Fruit fly (Drosophila melanogaster) whole organism, embryonic: ENCODE measurements around the gene CG1635.
A peak's percentile ranks its signal among the peaks of the same experiment; 100 is the strongest.

Experiments
- B-H1 ChIP-seq: fragments of 200-800 bp; sonication (Bioruptor generic); IDR thresholded peaks from 3 replicates; pipeline ENCODE4 v1.3.6; 2022; ENCODE audit warnings: missing biosample characterization, missing genetic modification characterization
- Bdp1 ChIP-seq: fragments of 200-800 bp; sonication (Bioruptor generic); optimal IDR thresholded peaks from 3 replicates; lab custom pipeline; 2016; ENCODE audit warnings: missing biosample characterization, missing genetic modification characterization
- BtbVII ChIP-seq: fragments of 200-800 bp; sonication (Bioruptor generic); optimal IDR thresholded peaks from 3 replicates; lab custom pipeline; 2017; ENCODE audit warnings: missing biosample characterization, mild to moderate bottlenecking, missing genetic modification characterization
- Bteb2 ChIP-seq: fragments of 200-800 bp; sonication (Bioruptor generic); optimal IDR thresholded peaks from 2 replicates; lab custom pipeline; 2016; ENCODE audit warnings: missing biosample characterization, missing genetic modification characterization
- CG10366 ChIP-seq: fragments of 200-800 bp; sonication (Bioruptor generic); IDR thresholded peaks from 2 replicates; pipeline ENCODE4 v1.3.6; 2022; ENCODE audit warnings: missing biosample characterization, missing genetic modification characterization
- CG10462 ChIP-seq: fragments of 200-800 bp; sonication (Bioruptor generic); optimal IDR thresholded peaks from 2 replicates; lab custom pipeline; 2016; ENCODE audit warnings: missing biosample characterization, missing genetic modification characterization
- CG10565 ChIP-seq: fragments of 200-800 bp; sonication (Bioruptor generic); optimal IDR thresholded peaks from 3 replicates; lab custom pipeline; 2016; ENCODE audit warnings: missing biosample characterization, mild to moderate bottlenecking, missing genetic modification characterization
- CG11456 ChIP-seq: fragments of 200-800 bp; sonication (Bioruptor generic); IDR thresholded peaks from 3 replicates; pipeline ENCODE4 v1.3.6; 2022; ENCODE audit warnings: missing biosample characterization, missing genetic modification characterization
- CG11723 ChIP-seq: fragments of 200-800 bp; sonication (Bioruptor generic); optimal IDR thresholded peaks from 2 replicates; lab custom pipeline; 2017; ENCODE audit warnings: missing biosample characterization, mild to moderate bottlenecking, missing genetic modification characterization
- CG14965 ChIP-seq: fragments of 200-800 bp; sonication (Bioruptor generic); optimal IDR thresholded peaks from 2 replicates; lab custom pipeline; 2016; ENCODE audit warnings: missing biosample characterization, missing genetic modification characterization, borderline replicate concordance
- CG15011 ChIP-seq: fragments of 200-800 bp; sonication (Bioruptor generic); optimal IDR thresholded peaks from 3 replicates; lab custom pipeline; 2018; ENCODE audit warnings: missing biosample characterization, mild to moderate bottlenecking, missing genetic modification characterization
- CG17361 ChIP-seq: fragments of 200-800 bp; sonication (Bioruptor generic); IDR thresholded peaks from 3 replicates; pipeline ENCODE4 v1.3.6; 2022; ENCODE audit warnings: missing biosample characterization, missing genetic modification characterization
- CG17912 ChIP-seq: fragments of 200-800 bp; sonication (Bioruptor generic); optimal IDR thresholded peaks from 2 replicates; lab custom pipeline; 2018; ENCODE audit warnings: missing biosample characterization, mild to moderate bottlenecking, missing genetic modification characterization
- CG30403 ChIP-seq: fragments of 200-800 bp; sonication (Bioruptor generic); optimal IDR thresholded peaks from 3 replicates; lab custom pipeline; 2016; ENCODE audit warnings: missing biosample characterization, missing genetic modification characterization
- CG3163 ChIP-seq: fragments of 200-800 bp; sonication (Bioruptor generic); optimal IDR thresholded peaks from 3 replicates; lab custom pipeline; 2016; ENCODE audit warnings: missing biosample characterization, missing genetic modification characterization
- CG32767 ChIP-seq: fragments of 200-800 bp; sonication (Bioruptor generic); IDR thresholded peaks from 2 replicates; pipeline ENCODE4 v1.3.6; 2022; ENCODE audit warnings: missing biosample characterization, missing genetic modification characterization
- CG3726 ChIP-seq: fragments of 200-800 bp; sonication (Bioruptor generic); IDR thresholded peaks from 3 replicates; pipeline ENCODE4, ENCODE4 v1.3.6; 2022; ENCODE audit warnings: missing biosample characterization, missing genetic modification characterization
- CG7357 ChIP-seq: fragments of 200-800 bp; sonication (Bioruptor generic); IDR thresholded peaks from 3 replicates; pipeline ENCODE4 v1.3.6; 2022; ENCODE audit warnings: missing biosample characterization, missing genetic modification characterization
- CG7372 ChIP-seq: fragments of 200-800 bp; sonication (Bioruptor generic); IDR thresholded peaks from 2 replicates; pipeline ENCODE4 v1.3.6; 2022; ENCODE audit warnings: missing biosample characterization, missing genetic modification characterization
- CG8281 ChIP-seq: fragments of 200-800 bp; sonication (Bioruptor generic); optimal IDR thresholded peaks from 2 replicates; lab custom pipeline; 2018; ENCODE audit warnings: missing biosample characterization, mild to moderate bottlenecking, missing genetic modification characterization, moderate library complexity
- Deaf1 ChIP-seq: fragments of 200-800 bp; optimal IDR thresholded peaks from 3 replicates; lab custom pipeline; 2019; ENCODE audit warnings: missing biosample characterization, mild to moderate bottlenecking, missing genetic modification characterization, moderate library complexity
- Dip3 ChIP-seq: fragments of 200-800 bp; sonication (Bioruptor generic); optimal IDR thresholded peaks from 3 replicates; lab custom pipeline; 2016; ENCODE audit warnings: missing biosample characterization, missing genetic modification characterization
- Dp ChIP-seq: fragments of 200-800 bp; sonication (Bioruptor generic); optimal IDR thresholded peaks from 2 replicates; lab custom pipeline; 2018; ENCODE audit warnings: missing biosample characterization, mild to moderate bottlenecking, missing genetic modification characterization, moderate library complexity
- HLHmδ ChIP-seq: fragments of 200-800 bp; sonication (Bioruptor generic); optimal IDR thresholded peaks from 2 replicates; lab custom pipeline; 2018; ENCODE audit warnings: missing biosample characterization, mild to moderate bottlenecking, missing genetic modification characterization, moderate library complexity
- Hr3 ChIP-seq: fragments of 200-800 bp; sonication (Bioruptor generic); optimal IDR thresholded peaks from 3 replicates; lab custom pipeline; 2016; ENCODE audit warnings: missing biosample characterization, missing genetic modification characterization
- Neu2 ChIP-seq: fragments of 200-800 bp; sonication (Bioruptor generic); optimal IDR thresholded peaks from 3 replicates; lab custom pipeline; 2016; ENCODE audit warnings: missing biosample characterization, missing genetic modification characterization, borderline replicate concordance
- Opbp ChIP-seq: fragments of 200-800 bp; sonication (Bioruptor generic); IDR thresholded peaks from 3 replicates; pipeline ENCODE4 v1.3.6; 2022; ENCODE audit warnings: missing biosample characterization, missing genetic modification characterization; ENCODE audit not compliant: partially characterized antibody
- Pdp1 ChIP-seq, 2 experiments: fragments of 200-800 bp; sonication (Bioruptor generic); optimal IDR thresholded peaks; 3 replicates each; lab custom pipeline; 2016; ENCODE audit warnings: missing biosample characterization in 2 of 2, missing genetic modification characterization in 2 of 2, mild to moderate bottlenecking in 1 of 2, moderate library complexity in 1 of 2
- Ravus ChIP-seq: fragments of 200-800 bp; sonication (Bioruptor generic); IDR thresholded peaks from 2 replicates; pipeline ENCODE4 v1.3.6; 2022; ENCODE audit warnings: missing biosample characterization, missing genetic modification characterization
- Trl ChIP-seq, 3 experiments: fragments of >200 bp in 2 of 3; fragments of 200-800 bp in 1 of 3; sonication (Bioruptor generic) in 1 of 3; optimal IDR thresholded peaks; 2 replicates in 1 of 3; 3 replicates in 2 of 3; lab custom pipeline; 2016 to 2017; ENCODE audit warnings: missing biosample characterization in 1 of 3, missing genetic modification characterization in 1 of 3
- abd-A ChIP-seq: fragments of 200-800 bp; sonication (Bioruptor generic); optimal IDR thresholded peaks from 3 replicates; lab custom pipeline; 2019; ENCODE audit warnings: missing biosample characterization, mild to moderate bottlenecking, missing genetic modification characterization, moderate library complexity
- amos ChIP-seq: fragments of 200-800 bp; sonication (Bioruptor generic); IDR thresholded peaks from 2 replicates; pipeline ENCODE4 v1.3.6; 2022; ENCODE audit warnings: missing biosample characterization, missing genetic modification characterization; ENCODE audit not compliant: partially characterized antibody
- bcd ChIP-seq: fragments of 200-800 bp; sonication (Bioruptor generic); optimal IDR thresholded peaks from 2 replicates; lab custom pipeline; 2017; ENCODE audit warnings: missing biosample characterization, mild to moderate bottlenecking, missing genetic modification characterization
- cas ChIP-seq: fragments of 200-800 bp; sonication (Bioruptor generic); IDR thresholded peaks from 2 replicates; pipeline ENCODE4 v1.3.6; 2022; ENCODE audit warnings: missing biosample characterization, missing genetic modification characterization
- emc ChIP-seq: fragments of 200-800 bp; sonication (Bioruptor generic); optimal IDR thresholded peaks from 2 replicates; lab custom pipeline; 2016; ENCODE audit warnings: missing biosample characterization, missing genetic modification characterization
- fru ChIP-seq: fragments of >200 bp; optimal IDR thresholded peaks from 2 replicates; lab custom pipeline; 2017
- h ChIP-seq: fragments of >200 bp; optimal IDR thresholded peaks from 2 replicates; lab custom pipeline; 2017
- hkb ChIP-seq, 2 experiments: fragments of 200-800 bp in 1 of 2; fragments of >200 bp in 1 of 2; sonication (Bioruptor generic) in 1 of 2; IDR thresholded peaks in 1 of 2; optimal IDR thresholded peaks in 1 of 2; 2 replicates each; pipeline versions ENCODE4 v1.3.6 to Lab custom; 2017 to 2022; ENCODE audit warnings: missing biosample characterization in 1 of 2, missing genetic modification characterization in 1 of 2
- lbe ChIP-seq: fragments of 200-800 bp; sonication (Bioruptor generic); optimal IDR thresholded peaks from 2 replicates; lab custom pipeline; 2016; ENCODE audit warnings: missing biosample characterization, mild to moderate bottlenecking, missing genetic modification characterization
- lov ChIP-seq, 2 experiments: fragments of 200-800 bp in 1 of 2; fragments of >200 bp in 1 of 2; sonication (Bioruptor generic) in 1 of 2; IDR thresholded peaks in 1 of 2; optimal IDR thresholded peaks in 1 of 2; 2 replicates in 1 of 2; 3 replicates in 1 of 2; pipeline versions ENCODE4 v1.3.6 to Lab custom; 2017 to 2022; ENCODE audit warnings: missing biosample characterization in 1 of 2, missing genetic modification characterization in 1 of 2
- maf-S ChIP-seq: fragments of 200-800 bp; sonication (Bioruptor generic); optimal IDR thresholded peaks from 2 replicates; lab custom pipeline; 2016; ENCODE audit warnings: missing biosample characterization, missing genetic modification characterization
- nerfin-1 ChIP-seq: fragments of 200-800 bp; sonication (Bioruptor generic); optimal IDR thresholded peaks from 3 replicates; lab custom pipeline; 2019; ENCODE audit warnings: missing biosample characterization, mild to moderate bottlenecking, missing genetic modification characterization, moderate library complexity
- phol ChIP-seq: fragments of 200-800 bp; sonication (Bioruptor generic); optimal IDR thresholded peaks from 3 replicates; lab custom pipeline; 2018; ENCODE audit warnings: missing biosample characterization, mild to moderate bottlenecking, missing genetic modification characterization, moderate library complexity
- pnt ChIP-seq: fragments of 200-800 bp; sonication (Bioruptor generic); optimal IDR thresholded peaks from 3 replicates; lab custom pipeline; 2016; ENCODE audit warnings: missing biosample characterization, missing genetic modification characterization
- prd ChIP-seq, 3 experiments: fragments of >200 bp in 2 of 3; fragments of 200-800 bp in 1 of 3; sonication (Bioruptor generic) in 1 of 3; optimal IDR thresholded peaks in 2 of 3; IDR thresholded peaks in 1 of 3; 2 replicates in 2 of 3; 3 replicates in 1 of 3; pipeline versions ENCODE4 v1.3.6 to Lab custom; 2017 to 2022; ENCODE audit warnings: missing biosample characterization in 1 of 3, missing genetic modification characterization in 1 of 3
- tin ChIP-seq: fragments of 200-800 bp; sonication (Bioruptor generic); optimal IDR thresholded peaks from 3 replicates; lab custom pipeline; 2016; ENCODE audit warnings: missing biosample characterization, missing genetic modification characterization
- usp ChIP-seq: fragments of >200 bp; optimal IDR thresholded peaks from 2 replicates; lab custom pipeline; 2017; ENCODE audit warnings: missing biosample characterization, missing genetic modification characterization
- vnd ChIP-seq: fragments of 200-800 bp; sonication (Bioruptor generic); IDR thresholded peaks from 3 replicates; pipeline ENCODE4 v1.3.6; 2022; ENCODE audit warnings: missing biosample characterization, missing genetic modification characterization; ENCODE audit not compliant: partially characterized antibody
- zen ChIP-seq: fragments of 200-800 bp; sonication (Bioruptor generic); optimal IDR thresholded peaks from 3 replicates; lab custom pipeline; 2018; ENCODE audit warnings: missing biosample characterization, mild to moderate bottlenecking, missing genetic modification characterization, moderate library complexity

Gene CG1635

dm6 chr3R:31588374-31588773 lies at the start of gene CG1635 (continued):
- peak; percentile 94 for TF ChIP-seq Bdp1 (GFP tag; lab: Kevin White, UChicago)
- TF ChIP-seq Ravus (GFP tag; lab: Robert Waterston, UW), result peak; percentile 98
- no peak for TF ChIP-seq fru (lab: Kevin White, UChicago)
- TF ChIP-seq Dip3, result peak; percentile 99
- no peak for TF ChIP-seq h (lab: Kevin White, UChicago)
- no peak for TF ChIP-seq abd-A (tag; lab: Kevin White, UChicago)
- TF ChIP-seq usp (GFP tag; lab: Kevin White, UChicago), result no peak
- TF ChIP-seq Dp (GFP tag; lab: Kevin White, UChicago), result peak; percentile 51
- peak; percentile 99 for TF ChIP-seq Bteb2 (GFP tag; lab: Kevin White, UChicago)
- TF ChIP-seq CG30403 (GFP tag; lab: Kevin White, UChicago), result peak; percentile 99
- no peak for TF ChIP-seq prd (optimal IDR thresholded peaks at IDR 0.05; lab: Kevin White, UChicago)
- peak; percentile 99 for TF ChIP-seq prd (GFP tag; IDR thresholded peaks at IDR 0.05; lab: Robert Waterston, UW)
- TF ChIP-seq lov (optimal IDR thresholded peaks at IDR 0.05; lab: Kevin White, UChicago), result no peak
- TF ChIP-seq lov (GFP tag; IDR thresholded peaks at IDR 0.05; lab: Robert Waterston, UW), result peak; percentile 98
- peak; percentile 99 for TF ChIP-seq CG10366 (GFP tag; lab: Robert Waterston, UW)
- TF ChIP-seq CG10462 (GFP tag; lab: Kevin White, UChicago), result peak; percentile 97
- peak; percentile 99 for TF ChIP-seq CG7372
- peak; percentile 98 for TF ChIP-seq B-H1
- peak; percentile 100 for TF ChIP-seq CG17361 (GFP tag; lab: Robert Waterston, UW)
- peak; percentile 70 for TF ChIP-seq vnd (GFP tag; lab: Robert Waterston, UW)
- peak; percentile 99 for TF ChIP-seq nerfin-1 (tag; lab: Kevin White, UChicago)
- TF ChIP-seq pnt (GFP tag; lab: Kevin White, UChicago), result peak; percentile 87
- TF ChIP-seq Hr3 (GFP tag; lab: Kevin White, UChicago), result peak; percentile 99
- TF ChIP-seq CG11456 (GFP tag; lab: Robert Waterston, UW), result peak; percentile 99
- no peak for TF ChIP-seq Trl (optimal IDR thresholded peaks at IDR 0.05; lab: Kevin White, UChicago)
- peak; percentile 95 for TF ChIP-seq Trl (GFP tag; optimal IDR thresholded peaks at IDR 0.05; lab: Kevin White, UChicago)
- peak; percentile 82 for TF ChIP-seq CG14965 (GFP tag; lab: Kevin White, UChicago)
- TF ChIP-seq CG10565 (GFP tag; lab: Kevin White, UChicago), result peak; percentile 94
- peak; percentile 99 for TF ChIP-seq CG15011 (GFP tag; lab: Kevin White, UChicago)
- TF ChIP-seq Neu2, result peak; percentile 83
- peak; percentile 100 for TF ChIP-seq BtbVII (GFP tag; lab: Kevin White, UChicago)
- peak; percentile 50; the same call in 2 of the 3 replicates for TF ChIP-seq Opbp (GFP tag; lab: Robert Waterston, UW)
- TF ChIP-seq CG3163 (GFP tag; lab: Kevin White, UChicago), result peak; percentile 89
- peak; percentile 99 for TF ChIP-seq phol (tag; lab: Kevin White, UChicago)
- TF ChIP-seq CG3726, result peak; percentile 98
- peak; percentile 99 for TF ChIP-seq CG17912 (GFP tag; lab: Kevin White, UChicago)
- peak; percentile 99 for TF ChIP-seq bcd (GFP tag; lab: Kevin White, UChicago)
- peak; percentile 95 for TF ChIP-seq CG8281
- peak; percentile 99 for TF ChIP-seq CG11723 (GFP tag; lab: Kevin White, UChicago)
- TF ChIP-seq emc (GFP tag; lab: Kevin White, UChicago), result peak; percentile 96
- TF ChIP-seq Pdp1 (GFP tag; optimal IDR thresholded peaks at IDR 0.05; lab: Kevin White, UChicago), result peak; percentile 91 to 95
- TF ChIP-seq lbe (GFP tag; lab: Kevin White, UChicago), result peak; percentile 97
- TF ChIP-seq cas (GFP tag; lab: Robert Waterston, UW), result peak; percentile 99
- TF ChIP-seq CG32767 (GFP tag; lab: Robert Waterston, UW), result peak; percentile 99
- TF ChIP-seq zen, result peak; percentile 99
- TF ChIP-seq maf-S, result peak; percentile 96
- peak; percentile 93 for TF ChIP-seq Deaf1
- TF ChIP-seq amos (GFP tag; lab: Robert Waterston, UW), result peak; percentile 58; the same call in 1 of the 2 replicates
- TF ChIP-seq CG7357 (GFP tag; lab: Robert Waterston, UW), result peak; percentile 95
- no peak for TF ChIP-seq hkb (optimal IDR thresholded peaks at IDR 0.05; lab: Kevin White, UChicago)
- peak; percentile 100 for TF ChIP-seq hkb (GFP tag; IDR thresholded peaks at IDR 0.05; lab: Robert Waterston, UW)
- no peak for TF ChIP-seq HLHmδ (GFP tag; lab: Kevin White, UChicago)
- peak; percentile 99 for TF ChIP-seq tin (GFP tag; lab: Kevin White, UChicago)
